Worm (Caenorhabditis elegans): ENCODE measurements around the gene nlt-1.
A peak's percentile ranks its signal among the peaks of the same experiment; 100 is the strongest.
"Not testable (repeated sequence)": the region's sequence is repeated elsewhere in the genome, so short reads cannot be mapped to it uniquely, and the experiment has no call there.

The nlt-1 gene

ce11 chrII:10044961-10045360, 44.0 kb upstream of the nlt-1 start, which contains the start of the genes F52H3.11 and bath-38:
Gene F52H3.11 (minus strand): TSS chrII:10045163.
Gene bath-38 (minus strand): TSS chrII:10045270.
- peak; percentile 22 for TF ChIP-seq pha-4 (tag; optimal IDR thresholded peaks at IDR 0.05)
- TF ChIP-seq akir-1 (GFP tag; optimal IDR thresholded peaks at IDR 0.05): no peak
- TF ChIP-seq nhr-80 (tag; optimal IDR thresholded peaks at IDR 0.05): peak; percentile 23
- TF ChIP-seq attf-5 (GFP tag; optimal IDR thresholded peaks at IDR 0.05): peak; percentile 22

ce11 chrII:10040834-10041233, 39.9 kb upstream of the nlt-1 start, which contains the start of gene ogr-2:
Gene ogr-2 (plus strand): TSS chrII:10041134.
- TF ChIP-seq hmg-20 (GFP tag; IDR thresholded peaks at IDR 0.05) (no peak), lsl-1 (GFP tag; optimal IDR thresholded peaks at IDR 0.05) (peak; percentile 30)

ce11 chrII:10039799-10040198, 38.9 kb upstream of the nlt-1 start, which contains the start of gene let-268:
Gene let-268 (minus strand): TSS chrII:10039980.
- TF ChIP-seq hmg-1.2 (GFP tag; IDR thresholded peaks at IDR 0.05) (peak; percentile 17; the same call in 1 of the 2 replicates), F52B5.7 (tag; optimal IDR thresholded peaks at IDR 0.05) (no peak)

- no peak for TF ChIP-seq mxl-1 (tag; optimal IDR thresholded peaks at IDR 0.05)
- no peak for TF ChIP-seq chd-7 (tag; optimal IDR thresholded peaks at IDR 0.05)
- TF ChIP-seq ztf-6 (GFP tag; IDR thresholded peaks at IDR 0.05): no peak
- no peak for TF ChIP-seq madf-3 (GFP tag; IDR thresholded peaks at IDR 0.05)
- TF ChIP-seq nhr-179 (tag; optimal IDR thresholded peaks at IDR 0.05): no peak
- no peak for TF ChIP-seq tlf-1 (GFP tag; optimal IDR thresholded peaks at IDR 0.05)
- no peak for TF ChIP-seq F57C9.4 (tag; optimal IDR thresholded peaks at IDR 0.05)
Observed at ce11 chrII:10035425-10035824, 34.5 kb upstream of the nlt-1 start.

- TF ChIP-seq egrh-3 (GFP tag; IDR thresholded peaks at IDR 0.05) (peak; percentile 67), rcor-1 (GFP tag; IDR thresholded peaks at IDR 0.05) (peak; percentile 37; the same call in 1 of the 2 replicates), nfyb-1 (GFP tag; IDR thresholded peaks at IDR 0.05) (peak; percentile 83), Y56A3A.18 (GFP tag; IDR thresholded peaks at IDR 0.05) (0 out of 2 replicates have a peak, but pooled peaks have one; percentile 61), ceh-100 (GFP tag; IDR thresholded peaks at IDR 0.05) (peak; percentile 94), D2030.7 (GFP tag; IDR thresholded peaks at IDR 0.05) (peak; percentile 61), lin-26 (GFP tag; IDR thresholded peaks at IDR 0.05) (peak; percentile 42; the same call in 1 of the 2 replicates), hmg-1.2 (GFP tag; IDR thresholded peaks at IDR 0.05) (peak; percentile 59), F33H1.4 (GFP tag; IDR thresholded peaks at IDR 0.05) (peak; percentile 61), mcd-1 (GFP tag; IDR thresholded peaks at IDR 0.05) (peak; percentile 92), ceh-91 (GFP tag; IDR thresholded peaks at IDR 0.05) (peak; percentile 70), Y67H2A.10 (GFP tag; conservative IDR thresholded peaks at IDR 0.05) (peak; percentile 65; the same call in 1 of the 2 replicates), rpc-1 (optimal IDR thresholded peaks at IDR 0.05) (peak; percentile 20), madf-6 (GFP tag; IDR thresholded peaks at IDR 0.05) (peak; percentile 59), bed-2 (GFP tag; IDR thresholded peaks at IDR 0.05) (0 out of 2 replicates have a peak, but pooled peaks have one; percentile 46), attf-3 (GFP tag; conservative IDR thresholded peaks at IDR 0.05) (peak; percentile 76), C17E4.6 (GFP tag; IDR thresholded peaks at IDR 0.05) (0 out of 2 replicates have a peak, but pooled peaks have one; percentile 56), cebp-1 (GFP tag; IDR thresholded peaks at IDR 0.05) (peak; percentile 58; the same call in 1 of the 2 replicates), egl-44 (GFP tag; IDR thresholded peaks at IDR 0.05) (0 out of 2 replicates have a peak, but pooled peaks have one; percentile 28), C06A6.2 (GFP tag; conservative IDR thresholded peaks at IDR 0.05) (peak; percentile 99), ztf-28 (GFP tag; IDR thresholded peaks at IDR 0.05) (peak; percentile 81; the same call in 1 of the 2 replicates), ekl-4 (GFP tag; IDR thresholded peaks at IDR 0.05) (peak; percentile 82), dox-1 (GFP tag; IDR thresholded peaks at IDR 0.05) (peak; percentile 96), pbrm-1 (GFP tag; IDR thresholded peaks at IDR 0.05) (peak; percentile 84), ztf-25 (GFP tag; IDR thresholded peaks at IDR 0.05) (peak; percentile 74; the same call in 1 of the 2 replicates), K11D2.4 (GFP tag; IDR thresholded peaks at IDR 0.05) (peak; percentile 62; the same call in 1 of the 2 replicates)
- not testable (repeated sequence) for TF ChIP-seq rpc-1, cebp-1 (tag; optimal IDR thresholded peaks at IDR 0.05)
Observed at ce11 chrII:10034769-10035168, 33.8 kb upstream of the nlt-1 start.
